Fruit fly (Drosophila melanogaster) S2 (cell line): ENCODE data around the gene CG31673.

Experiments used
- CG8478 ChIP-seq: fragments of >200 bp; optimal IDR thresholded peaks from 2 replicates; lab custom pipeline; 2018
- CTCF ChIP-seq, 2 experiments: fragments of >200 bp; optimal IDR thresholded peaks; 2 replicates each; lab custom pipeline; 2018

DNA sequence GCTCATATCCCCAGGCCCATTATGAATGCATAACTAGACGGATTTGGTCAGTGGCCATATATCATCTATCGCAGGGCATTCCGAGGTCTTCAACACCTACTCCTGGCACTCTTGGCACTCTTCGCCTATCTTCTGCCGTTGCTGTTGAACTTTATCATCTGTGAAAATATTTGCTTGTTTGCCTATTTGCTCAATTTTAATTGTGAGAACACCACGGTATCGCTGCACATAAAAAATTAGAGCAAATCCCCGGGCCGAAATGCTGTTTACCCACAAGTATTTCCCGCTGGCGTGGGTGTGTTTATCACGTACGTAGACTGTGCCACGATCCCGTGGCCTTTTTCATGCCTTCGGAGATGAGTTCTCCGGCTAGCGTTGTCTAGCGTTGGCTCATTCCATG lies 48.6 kb upstream of the CG31673 start:
- TF ChIP-seq CTCF (optimal IDR thresholded peaks at IDR 0.05; lab: Kevin White, UChicago) = no peak
- no peak for TF ChIP-seq CG8478 (lab: Kevin White, UChicago)
